Worm (Caenorhabditis elegans): ENCODE measurements around the gene clp-2.

clp-2 gene

DNA sequence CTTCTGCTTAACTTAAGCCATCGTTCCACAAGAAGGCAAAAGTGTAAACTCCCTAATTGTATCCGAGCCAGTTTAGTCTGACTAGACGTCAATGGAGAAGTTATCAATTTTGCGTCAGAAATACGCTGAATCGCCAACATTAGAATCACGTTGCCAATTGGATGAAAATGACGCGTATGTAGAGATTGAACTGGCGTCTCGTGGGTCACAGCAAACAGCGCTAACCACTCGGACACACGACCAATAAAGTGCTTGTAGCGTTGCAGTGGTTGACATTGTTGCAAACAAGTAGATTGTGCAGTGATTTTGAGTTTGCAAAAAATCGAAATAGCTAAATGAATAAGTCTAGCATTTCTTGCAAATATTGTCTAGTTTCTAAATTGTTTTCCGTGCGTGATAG lies 14.2 kb downstream of the clp-2 start (continued):
- no peak for TF ChIP-seq pros-1 (tag; optimal IDR thresholded peaks at IDR 0.05)
- peak; percentile 77 for TF ChIP-seq ceh-34 (tag; optimal IDR thresholded peaks at IDR 0.05)
- peak; percentile 62 for TF ChIP-seq sdc-2 (tag; optimal IDR thresholded peaks at IDR 0.05)
- TF ChIP-seq syd-9 (tag; optimal IDR thresholded peaks at IDR 0.05): peak; percentile 80
- peak; percentile 77 for TF ChIP-seq dve-1 (tag; optimal IDR thresholded peaks at IDR 0.05)
- TF ChIP-seq hlh-15 (tag; optimal IDR thresholded peaks at IDR 0.05): peak; percentile 57
- TF ChIP-seq ttx-3 (tag; optimal IDR thresholded peaks at IDR 0.05): peak; percentile 75
- no peak for TF ChIP-seq lim-6 (tag; optimal IDR thresholded peaks at IDR 0.05)
- TF ChIP-seq pax-1 (tag; optimal IDR thresholded peaks at IDR 0.05): no peak
- TF ChIP-seq ahr-1 (tag; optimal IDR thresholded peaks at IDR 0.05): peak; percentile 69
- peak; percentile 62 for TF ChIP-seq ceh-9 (tag; optimal IDR thresholded peaks at IDR 0.05)
- no peak for TF ChIP-seq mec-3 (tag; optimal IDR thresholded peaks at IDR 0.05; ENCODE audit: borderline replicate concordance)
- peak; percentile 83 for TF ChIP-seq elt-2 (tag; optimal IDR thresholded peaks at IDR 0.05)
- peak; percentile 35 for TF ChIP-seq zip-5 (tag; optimal IDR thresholded peaks at IDR 0.05)
- no peak for TF ChIP-seq odd-2 (tag; optimal IDR thresholded peaks at IDR 0.05)
- TF ChIP-seq pat-9 (tag; optimal IDR thresholded peaks at IDR 0.05): peak; percentile 74

DNA sequence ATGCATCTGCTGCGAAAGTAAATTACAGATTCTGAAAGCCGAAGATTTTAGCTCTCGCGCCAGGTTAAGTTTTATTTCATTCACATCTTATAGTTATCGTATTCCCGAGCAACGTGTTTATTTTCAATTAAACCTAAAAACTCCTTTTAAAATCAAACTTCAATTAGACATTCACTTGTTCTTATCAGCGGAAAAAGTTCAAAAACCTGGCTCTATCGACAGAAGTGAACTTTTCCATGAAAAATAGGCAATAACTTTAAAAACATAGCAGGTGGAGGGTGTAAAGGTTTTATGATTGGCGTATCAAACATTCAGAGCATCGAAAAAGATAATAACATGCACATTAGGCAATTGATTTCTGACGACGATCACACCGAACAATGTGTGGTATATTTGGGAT lies 14.9 kb downstream of the clp-2 start, which contains the start of gene ppat-1:
TSS of gene ppat-1 (plus strand) at position 316 of the 400 bp plus-strand sequence.
- TF ChIP-seq rnt-1 (tag; optimal IDR thresholded peaks at IDR 0.05) (no peak), pat-9 (tag; optimal IDR thresholded peaks at IDR 0.05) (no peak), sdc-2 (tag; optimal IDR thresholded peaks at IDR 0.05) (no peak), pros-1 (tag; optimal IDR thresholded peaks at IDR 0.05) (no peak), hlh-6 (tag; optimal IDR thresholded peaks at IDR 0.05) (no peak), F13H6.1 (tag; optimal IDR thresholded peaks at IDR 0.05) (no peak), ceh-30 (tag; optimal IDR thresholded peaks at IDR 0.05) (no peak), ceh-34 (tag; optimal IDR thresholded peaks at IDR 0.05) (no peak), pag-3 (tag; optimal IDR thresholded peaks at IDR 0.05; ENCODE audit: borderline replicate concordance) (no peak), C38D4.7 (GFP tag; optimal IDR thresholded peaks at IDR 0.05) (no peak), K02D7.2 (tag; optimal IDR thresholded peaks at IDR 0.05) (no peak), syd-9 (tag; optimal IDR thresholded peaks at IDR 0.05) (no peak), ztf-16 (tag; optimal IDR thresholded peaks at IDR 0.05) (no peak), ref-2 (tag; optimal IDR thresholded peaks at IDR 0.05) (no peak), T23F11.4 (GFP tag; optimal IDR thresholded peaks at IDR 0.05) (no peak), hlh-13 (GFP tag; optimal IDR thresholded peaks at IDR 0.05) (no peak), fkh-6 (tag; optimal IDR thresholded peaks at IDR 0.05) (no peak), unc-55 (GFP tag; optimal IDR thresholded peaks at IDR 0.05) (no peak)

DNA sequence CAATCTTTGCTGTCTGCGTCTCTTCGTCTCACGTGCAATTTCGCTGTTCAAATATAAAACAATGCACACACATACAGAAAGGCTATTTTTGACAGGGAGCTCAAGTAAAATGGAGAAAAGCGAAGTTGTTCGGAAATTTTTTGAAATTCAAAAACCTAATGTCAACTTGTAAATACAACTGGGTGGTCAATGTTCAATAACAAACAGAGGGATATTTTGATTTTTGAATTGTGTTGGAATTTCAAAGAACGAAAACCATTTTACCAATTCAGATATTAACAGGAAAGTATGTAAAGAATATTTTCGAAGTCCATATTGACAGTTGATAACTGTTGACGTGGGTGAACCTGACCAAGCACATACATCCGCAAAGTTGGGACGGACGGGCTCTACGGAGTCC lies 15.5 kb downstream of the clp-2 start, which contains the start of gene tag-243:
TSS of gene tag-243 (minus strand) at position 101 of the 400 bp plus-strand sequence.
- TF ChIP-seq sox-4 (tag; optimal IDR thresholded peaks at IDR 0.05) (no peak), fkh-10 (GFP tag; optimal IDR thresholded peaks at IDR 0.05) (no peak), ceh-30 (tag; optimal IDR thresholded peaks at IDR 0.05) (no peak), nfya-1 (tag; optimal IDR thresholded peaks at IDR 0.05) (no peak), odd-2 (tag; optimal IDR thresholded peaks at IDR 0.05) (no peak), pag-3 (tag; optimal IDR thresholded peaks at IDR 0.05; ENCODE audit: borderline replicate concordance) (no peak), ets-4 (tag; optimal IDR thresholded peaks at IDR 0.05) (no peak), ceh-22 (tag; optimal IDR thresholded peaks at IDR 0.05) (no peak), mec-3 (tag; optimal IDR thresholded peaks at IDR 0.05; ENCODE audit: borderline replicate concordance) (no peak), ceh-19 (GFP tag; optimal IDR thresholded peaks at IDR 0.05) (no peak), unc-3 (GFP tag; conservative IDR thresholded peaks at IDR 0.05) (no peak), unc-3 (tag; optimal IDR thresholded peaks at IDR 0.05) (no peak), tbx-7 (tag; optimal IDR thresholded peaks at IDR 0.05) (no peak), unc-42 (tag; optimal IDR thresholded peaks at IDR 0.05) (no peak), K09A11.1 (tag; optimal IDR thresholded peaks at IDR 0.05; ENCODE audit: insufficient read depth) (no peak), ttx-3 (tag; optimal IDR thresholded peaks at IDR 0.05) (no peak), ceh-9 (tag; optimal IDR thresholded peaks at IDR 0.05) (no peak), madf-2 (tag; optimal IDR thresholded peaks at IDR 0.05) (no peak), pha-2 (tag; optimal IDR thresholded peaks at IDR 0.05) (no peak)

Measured in whole organism, late embryonic.